Worm (Caenorhabditis elegans) whole organism, young adult: ENCODE results near the gene T26A8.3.

Source experiments
- T07F8.4 ChIP-seq: sonication (generic microtip); optimal IDR thresholded peaks from 2 replicates; lab custom pipeline; 2016; ENCODE audit warnings: mild to moderate bottlenecking, missing genetic modification characterization, moderate library complexity, missing compliant biosample characterization
- attf-3 ChIP-seq: fragments of 200-800 bp; sonication (Bioruptor generic); conservative IDR thresholded peaks from 2 replicates; pipeline ENCODE4 v1.3.6; 2022; ENCODE audit warnings: missing genetic modification reagents, missing genetic modification characterization, missing compliant biosample characterization
- efl-1 ChIP-seq: fragments of 150-350 bp; optimal IDR thresholded peaks from 2 replicates; lab custom pipeline; 2014; ENCODE audit warnings: missing biosample characterization, missing genetic modification reagents, missing genetic modification characterization
- hsf-1 ChIP-seq: fragments of 200-800 bp; sonication (Bioruptor generic); IDR thresholded peaks from 2 replicates; pipeline ENCODE4 v1.3.6; 2022; ENCODE audit warnings: missing genetic modification reagents, missing genetic modification characterization, missing compliant biosample characterization
- lag-1 ChIP-seq: fragments of 200-800 bp; sonication (Bioruptor generic); IDR thresholded peaks from 2 replicates; pipeline ENCODE4 v1.3.6; 2022; ENCODE audit warnings: missing genetic modification reagents, missing genetic modification characterization, missing compliant biosample characterization
- xnd-1 ChIP-seq: sonication (generic microtip); optimal IDR thresholded peaks from 2 replicates; lab custom pipeline; 2016; ENCODE audit warnings: missing genotype, missing genetic modification reagents, missing genetic modification characterization, missing compliant biosample characterization

DNA sequence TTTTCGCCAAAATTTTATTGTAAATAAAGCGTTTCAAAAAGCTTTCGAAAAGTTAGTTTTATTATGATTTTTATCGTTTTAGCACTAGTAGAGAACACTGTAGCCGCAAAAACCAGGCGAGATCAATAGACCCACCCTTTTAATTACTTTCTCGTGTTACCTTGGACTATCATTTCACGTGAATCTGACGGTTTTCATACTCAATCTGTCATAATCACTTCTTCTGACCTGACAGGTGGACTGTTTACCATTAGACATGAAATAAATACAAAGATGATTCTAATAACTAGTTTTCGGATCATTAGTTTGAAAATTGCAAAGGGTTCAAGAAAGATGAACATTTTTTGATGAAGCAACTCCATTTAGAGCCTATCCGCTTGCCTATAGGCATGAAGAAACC is 36.6 kb upstream of the T26A8.3 start:
- no peak for TF ChIP-seq hsf-1 (GFP tag; lab: Robert Waterston, UW)
- TF ChIP-seq T07F8.4 (tag; lab: Kevin White, UChicago), result no peak
- no peak for TF ChIP-seq efl-1
- TF ChIP-seq attf-3, result no peak
- no peak for TF ChIP-seq xnd-1 (tag; lab: Kevin White, UChicago)
- TF ChIP-seq lag-1, result no peak
